Worm (Caenorhabditis elegans): ENCODE measurements around the gene daf-42.

- TF ChIP-seq ZK546.5 (tag; optimal IDR thresholded peaks at IDR 0.05) (no peak), nhr-77 (tag; optimal IDR thresholded peaks at IDR 0.05) (no peak), ama-1 (optimal IDR thresholded peaks at IDR 0.05) (no peak), nhr-11 (tag; optimal IDR thresholded peaks at IDR 0.05) (no peak), lin-39 (tag; optimal IDR thresholded peaks at IDR 0.05) (no peak), nhr-237 (tag; optimal IDR thresholded peaks at IDR 0.05) (no peak)
Observed at ce11 chrIV:7310410-7310809, 36.2 kb downstream of the daf-42 start, which contains the start of gene grl-4.
